Fruit fly (Drosophila melanogaster) whole organism, embryonic: ENCODE measurements around the gene Ptp10D.
A peak's percentile ranks its signal among the peaks of the same experiment; 100 is the strongest.

Experiments used
- Atf6 ChIP-seq: fragments of 200-800 bp; sonication (Bioruptor generic); IDR thresholded peaks from 2 replicates; pipeline ENCODE4 v1.3.6; 2022; ENCODE audit warnings: missing biosample characterization, missing genetic modification characterization
- B-H1 ChIP-seq: fragments of 200-800 bp; sonication (Bioruptor generic); IDR thresholded peaks from 3 replicates; pipeline ENCODE4 v1.3.6; 2022; ENCODE audit warnings: missing biosample characterization, missing genetic modification characterization
- B-H2 ChIP-seq: fragments of 200-800 bp; sonication (Bioruptor generic); optimal IDR thresholded peaks from 2 replicates; lab custom pipeline; 2018; ENCODE audit warnings: missing biosample characterization, mild to moderate bottlenecking, missing genetic modification characterization
- Bdp1 ChIP-seq: fragments of 200-800 bp; sonication (Bioruptor generic); optimal IDR thresholded peaks from 3 replicates; lab custom pipeline; 2016; ENCODE audit warnings: missing biosample characterization, missing genetic modification characterization
- BtbVII ChIP-seq: fragments of 200-800 bp; sonication (Bioruptor generic); optimal IDR thresholded peaks from 3 replicates; lab custom pipeline; 2017; ENCODE audit warnings: missing biosample characterization, mild to moderate bottlenecking, missing genetic modification characterization
- CG10654 ChIP-seq: fragments of 200-800 bp; sonication (Bioruptor generic); optimal IDR thresholded peaks from 2 replicates; lab custom pipeline; 2016; ENCODE audit warnings: missing biosample characterization, missing genetic modification characterization
- CG10959 ChIP-seq: fragments of 200-800 bp; sonication (Bioruptor generic); IDR thresholded peaks from 2 replicates; pipeline ENCODE4 v1.3.6; 2022; ENCODE audit warnings: missing biosample characterization, missing genetic modification characterization
- CG13775 ChIP-seq: fragments of 200-800 bp; sonication (Bioruptor generic); optimal IDR thresholded peaks from 3 replicates; lab custom pipeline; 2017; ENCODE audit warnings: missing biosample characterization, mild to moderate bottlenecking, missing genetic modification characterization
- CG14014 ChIP-seq: fragments of 200-800 bp; sonication (Bioruptor generic); IDR thresholded peaks from 2 replicates; pipeline ENCODE4 v1.3.6; 2022; ENCODE audit warnings: missing biosample characterization, missing genetic modification characterization
- CG1647 ChIP-seq: fragments of 200-800 bp; sonication (Bioruptor generic); optimal IDR thresholded peaks from 3 replicates; lab custom pipeline; 2016; ENCODE audit warnings: missing biosample characterization, missing genetic modification characterization
- CG30020 ChIP-seq: fragments of 200-800 bp; optimal IDR thresholded peaks from 2 replicates; lab custom pipeline; 2019; ENCODE audit warnings: missing biosample characterization, mild to moderate bottlenecking, missing genetic modification characterization, moderate library complexity
- CG34422 ChIP-seq: fragments of 200-800 bp; sonication (Bioruptor generic); IDR thresholded peaks from 3 replicates; pipeline ENCODE4 v1.3.6; 2022; ENCODE audit warnings: missing biosample characterization, missing genetic modification characterization
- CG5245 ChIP-seq: fragments of 200-800 bp; sonication (Bioruptor generic); optimal IDR thresholded peaks from 3 replicates; lab custom pipeline; 2016; ENCODE audit warnings: missing biosample characterization, missing genetic modification characterization
- CG5953 ChIP-seq: fragments of 200-800 bp; sonication (Bioruptor generic); IDR thresholded peaks from 2 replicates; pipeline ENCODE4 v1.3.6; 2022; ENCODE audit warnings: missing biosample characterization, missing genetic modification characterization
- CG6272 ChIP-seq: fragments of 200-800 bp; sonication (Bioruptor generic); IDR thresholded peaks from 2 replicates; pipeline ENCODE4 v1.3.6; 2022; ENCODE audit warnings: missing biosample characterization, missing genetic modification characterization
- CG6689 ChIP-seq: fragments of 200-800 bp; sonication (Bioruptor generic); IDR thresholded peaks from 2 replicates; pipeline ENCODE4 v1.3.6; 2022; ENCODE audit warnings: missing biosample characterization, missing genetic modification characterization
- CG7556 ChIP-seq: fragments of 200-800 bp; sonication (Bioruptor generic); optimal IDR thresholded peaks from 2 replicates; lab custom pipeline; 2017; ENCODE audit warnings: missing biosample characterization, mild to moderate bottlenecking, missing genetic modification characterization
- CG9437 ChIP-seq: fragments of 200-800 bp; sonication (Bioruptor generic); optimal IDR thresholded peaks from 2 replicates; lab custom pipeline; 2018; ENCODE audit warnings: missing biosample characterization, mild to moderate bottlenecking, missing genetic modification characterization
- CG9932 ChIP-seq: fragments of 200-800 bp; sonication (Bioruptor generic); IDR thresholded peaks from 2 replicates; pipeline ENCODE4 v1.3.6; 2022; ENCODE audit warnings: missing biosample characterization, missing genetic modification characterization
- Dad ChIP-seq: fragments of 200-800 bp; sonication (Bioruptor generic); optimal IDR thresholded peaks from 3 replicates; lab custom pipeline; 2016; ENCODE audit warnings: missing biosample characterization, missing genetic modification characterization
- Doc3 ChIP-seq: fragments of 200-800 bp; sonication (Bioruptor generic); IDR thresholded peaks from 3 replicates; pipeline ENCODE4 v1.3.6; 2022; ENCODE audit warnings: missing biosample characterization, missing genetic modification characterization; ENCODE audit not compliant: partially characterized antibody
- Dp ChIP-seq: fragments of 200-800 bp; sonication (Bioruptor generic); optimal IDR thresholded peaks from 2 replicates; lab custom pipeline; 2018; ENCODE audit warnings: missing biosample characterization, mild to moderate bottlenecking, missing genetic modification characterization, moderate library complexity
- Ets97D ChIP-seq: fragments of 200-800 bp; sonication (Bioruptor generic); optimal IDR thresholded peaks from 3 replicates; lab custom pipeline; 2016; ENCODE audit warnings: missing biosample characterization, missing genetic modification characterization
- Hmx ChIP-seq: fragments of 200-800 bp; sonication (Bioruptor generic); optimal IDR thresholded peaks from 2 replicates; lab custom pipeline; 2016; ENCODE audit warnings: missing biosample characterization, missing genetic modification characterization
- Hr78 ChIP-seq, 2 experiments: fragments of 200-800 bp in 1 of 2; fragments of >200 bp in 1 of 2; sonication (Bioruptor generic) in 1 of 2; optimal IDR thresholded peaks; 2 replicates each; lab custom pipeline; 2017 to 2019; ENCODE audit warnings: missing biosample characterization in 2 of 2, missing genetic modification characterization in 2 of 2, mild to moderate bottlenecking in 1 of 2, moderate library complexity in 1 of 2
- Lhr ChIP-seq: fragments of 200-800 bp; sonication (Bioruptor generic); optimal IDR thresholded peaks from 3 replicates; lab custom pipeline; 2017; ENCODE audit warnings: mild to moderate bottlenecking, missing biosample characterization, missing genetic modification reagents, missing genetic modification characterization
- MTF-1 ChIP-seq: fragments of 200-800 bp; sonication (Bioruptor generic); optimal IDR thresholded peaks from 2 replicates; lab custom pipeline; 2018; ENCODE audit warnings: missing biosample characterization, mild to moderate bottlenecking, missing genetic modification characterization, borderline replicate concordance
- Med ChIP-seq: fragments of 200-800 bp; sonication (Bioruptor generic); peaks from one replicate; lab custom pipeline; 2016; ENCODE audit warnings: missing biosample characterization, missing genetic modification characterization, mild to moderate bottlenecking, inconsistent platforms, moderate library complexity
- Mrtf ChIP-seq: fragments of 200-800 bp; sonication (Bioruptor generic); IDR thresholded peaks from 3 replicates; pipeline ENCODE4 v1.3.6; 2022; ENCODE audit warnings: missing biosample characterization, missing genetic modification characterization
- NfI ChIP-seq: fragments of 200-800 bp; sonication (Bioruptor generic); optimal IDR thresholded peaks from 3 replicates; lab custom pipeline; 2018; ENCODE audit warnings: missing biosample characterization, mild to moderate bottlenecking, missing genetic modification characterization, moderate library complexity
- Rfx ChIP-seq: fragments of 200-800 bp; sonication (Bioruptor generic); IDR thresholded peaks from 2 replicates; pipeline ENCODE4 v1.3.6; 2022; ENCODE audit warnings: missing biosample characterization, missing genetic modification characterization
- Ssrp ChIP-seq: fragments of 200-800 bp; sonication (Bioruptor generic); optimal IDR thresholded peaks from 2 replicates; lab custom pipeline; 2018; ENCODE audit warnings: missing biosample characterization, mild to moderate bottlenecking, missing genetic modification characterization, moderate library complexity
- Usf ChIP-seq: fragments of 200-800 bp; sonication (Bioruptor generic); optimal IDR thresholded peaks from 2 replicates; lab custom pipeline; 2017; ENCODE audit warnings: missing genotype, missing biosample characterization, missing genetic modification characterization
- Vsx1 ChIP-seq: fragments of 200-800 bp; sonication (Bioruptor generic); optimal IDR thresholded peaks from 2 replicates; lab custom pipeline; 2017; ENCODE audit warnings: missing biosample characterization, mild to moderate bottlenecking, missing genetic modification characterization, missing genetic modification reagents
- amos ChIP-seq: fragments of 200-800 bp; sonication (Bioruptor generic); IDR thresholded peaks from 2 replicates; pipeline ENCODE4 v1.3.6; 2022; ENCODE audit warnings: missing biosample characterization, missing genetic modification characterization; ENCODE audit not compliant: partially characterized antibody
- crp ChIP-seq, 2 experiments: fragments of 200-800 bp; sonication (Bioruptor generic); optimal IDR thresholded peaks; 2 replicates in 1 of 2; 3 replicates in 1 of 2; lab custom pipeline; 2017; ENCODE audit warnings: missing biosample characterization in 2 of 2, missing genetic modification characterization in 2 of 2, mild to moderate bottlenecking in 1 of 2, moderate library complexity in 1 of 2
- dm ChIP-seq: fragments of 200-800 bp; sonication (Bioruptor generic); optimal IDR thresholded peaks from 3 replicates; lab custom pipeline; 2016; ENCODE audit warnings: missing biosample characterization, missing genetic modification characterization
- exex ChIP-seq: fragments of 200-800 bp; sonication (Bioruptor generic); optimal IDR thresholded peaks from 4 replicates; lab custom pipeline; 2018; ENCODE audit warnings: missing biosample characterization, mild to moderate bottlenecking, missing genetic modification characterization, moderate library complexity
- gcm ChIP-seq: fragments of 200-800 bp; sonication (Bioruptor generic); optimal IDR thresholded peaks from 2 replicates; lab custom pipeline; 2019; ENCODE audit warnings: missing biosample characterization, mild to moderate bottlenecking, missing genetic modification characterization, moderate library complexity
- her ChIP-seq: fragments of 200-800 bp; sonication (Bioruptor generic); optimal IDR thresholded peaks from 2 replicates; lab custom pipeline; 2016; ENCODE audit warnings: missing biosample characterization, missing genetic modification characterization
- maf-S ChIP-seq: fragments of 200-800 bp; sonication (Bioruptor generic); optimal IDR thresholded peaks from 2 replicates; lab custom pipeline; 2016; ENCODE audit warnings: missing biosample characterization, missing genetic modification characterization
- nmo ChIP-seq: fragments of 200-800 bp; sonication (Bioruptor generic); optimal IDR thresholded peaks from 2 replicates; lab custom pipeline; 2018; ENCODE audit warnings: missing biosample characterization, mild to moderate bottlenecking, missing genetic modification characterization, moderate library complexity
- nom ChIP-seq: fragments of 200-800 bp; sonication (Bioruptor generic); optimal IDR thresholded peaks from 2 replicates; lab custom pipeline; 2017; ENCODE audit warnings: missing biosample characterization, missing genetic modification characterization, mild to moderate bottlenecking, moderate library complexity, missing genetic modification reagents
- repo ChIP-seq: fragments of 200-800 bp; sonication (Bioruptor generic); optimal IDR thresholded peaks from 2 replicates; lab custom pipeline; 2016; ENCODE audit warnings: missing biosample characterization, missing genetic modification characterization
- run ChIP-seq: fragments of 200-800 bp; sonication (Bioruptor generic); optimal IDR thresholded peaks from 3 replicates; lab custom pipeline; 2018; ENCODE audit warnings: missing biosample characterization, mild to moderate bottlenecking, missing genetic modification characterization
- sens ChIP-seq: fragments of 200-800 bp; sonication (Bioruptor generic); peaks from one replicate; lab custom pipeline; 2016; ENCODE audit warnings: missing biosample characterization, missing genetic modification characterization
- seq ChIP-seq: fragments of 200-800 bp; sonication (Bioruptor generic); IDR thresholded peaks from 2 replicates; pipeline ENCODE4 v1.3.6; 2022; ENCODE audit warnings: missing biosample characterization, missing genetic modification characterization
- slp2 ChIP-seq: fragments of 200-800 bp; sonication (Bioruptor generic); optimal IDR thresholded peaks from 2 replicates; lab custom pipeline; 2016; ENCODE audit warnings: missing biosample characterization, missing genetic modification characterization
- vvl ChIP-seq: fragments of 200-800 bp; sonication (Bioruptor generic); IDR thresholded peaks from 2 replicates; pipeline ENCODE4 v1.3.6; 2022; ENCODE audit warnings: missing biosample characterization, missing genetic modification characterization

Ptp10D gene

dm6 chrX:11622649-11623425, 1.0 kb downstream of the Ptp10D start (continued):
- peak; percentile 76; the same call in 2 of the 3 replicates for TF ChIP-seq Mrtf
- TF ChIP-seq exex (tag; lab: Kevin White, UChicago) = peak; percentile 27
- TF ChIP-seq Rfx (GFP tag; lab: Robert Waterston, UW) = peak; percentile 87
- TF ChIP-seq Lhr (GFP tag; lab: Kevin White, UChicago) = no peak
- peak; percentile 23 for TF ChIP-seq CG5245 (GFP tag; lab: Kevin White, UChicago)
- no peak for TF ChIP-seq Hr78 (GFP tag; optimal IDR thresholded peaks at IDR 0.05; lab: Kevin White, UChicago)
- peak; percentile 48 for TF ChIP-seq CG1647 (GFP tag; lab: Kevin White, UChicago)
- peak; percentile 54 for TF ChIP-seq CG9437 (GFP tag; lab: Kevin White, UChicago)
- peak; percentile 78 for TF ChIP-seq CG6689
- TF ChIP-seq Usf (GFP tag; lab: Kevin White, UChicago) = peak; percentile 34
- peak; percentile 42 for TF ChIP-seq gcm (GFP tag; lab: Kevin White, UChicago)
- TF ChIP-seq run (tag; lab: Kevin White, UChicago) = peak; percentile 24
- peak; percentile 63 for TF ChIP-seq maf-S (GFP tag; lab: Kevin White, UChicago)
- no peak for TF ChIP-seq amos (GFP tag; lab: Robert Waterston, UW)
- TF ChIP-seq Bdp1 (GFP tag; lab: Kevin White, UChicago) = peak; percentile 28
- peak; percentile 87 for TF ChIP-seq CG9932
- TF ChIP-seq Ssrp = peak; percentile 56
- TF ChIP-seq CG10654 = peak; percentile 48
- TF ChIP-seq nmo (GFP tag; lab: Kevin White, UChicago) = peak; percentile 62
- TF ChIP-seq CG7556 (GFP tag; lab: Kevin White, UChicago) = peak; percentile 63
- TF ChIP-seq crp (GFP tag; optimal IDR thresholded peaks at IDR 0.05; lab: Kevin White, UChicago) = no peak
- peak; percentile 46 for TF ChIP-seq CG13775 (GFP tag; lab: Kevin White, UChicago)
- peak; percentile 81 for TF ChIP-seq her (GFP tag; lab: Kevin White, UChicago)
- peak; percentile 43 for TF ChIP-seq repo (GFP tag; lab: Kevin White, UChicago)
- TF ChIP-seq Hmx (GFP tag; lab: Kevin White, UChicago) = no peak
- TF ChIP-seq Ets97D = peak; percentile 50
- peak; percentile 46; the same call in 1 of the 2 replicates for TF ChIP-seq CG5953 (GFP tag; lab: Robert Waterston, UW)
- TF ChIP-seq nom (GFP tag; lab: Kevin White, UChicago) = peak; percentile 96
- peak; percentile 88 for TF ChIP-seq CG34422 (GFP tag; lab: Robert Waterston, UW)
- TF ChIP-seq BtbVII = peak; percentile 72
- peak; percentile 87 for TF ChIP-seq CG14014 (GFP tag; lab: Robert Waterston, UW)
- TF ChIP-seq NfI (GFP tag; lab: Kevin White, UChicago) = peak; percentile 75
- TF ChIP-seq CG30020 (tag; lab: Kevin White, UChicago) = no peak
- TF ChIP-seq B-H1 (GFP tag; lab: Robert Waterston, UW) = peak; percentile 57; the same call in 2 of the 3 replicates
- peak; percentile 60 for TF ChIP-seq slp2 (GFP tag; lab: Kevin White, UChicago)
- peak; percentile 71 for TF ChIP-seq sens
- TF ChIP-seq vvl = peak; percentile 82
- no peak for TF ChIP-seq Dp (GFP tag; lab: Kevin White, UChicago)
- TF ChIP-seq Doc3 (GFP tag; lab: Robert Waterston, UW) = no peak
- TF ChIP-seq B-H2 (GFP tag; lab: Kevin White, UChicago) = peak; percentile 3
- TF ChIP-seq dm (GFP tag; lab: Kevin White, UChicago) = peak; percentile 12
- TF ChIP-seq CG10959 (GFP tag; lab: Robert Waterston, UW) = peak; percentile 22; the same call in 1 of the 2 replicates
- TF ChIP-seq Atf6 = peak; percentile 83
- TF ChIP-seq Dad (GFP tag; lab: Kevin White, UChicago) = peak; percentile 65
- peak; percentile 43; the same call in 1 of the 2 replicates for TF ChIP-seq CG6272 (GFP tag; lab: Robert Waterston, UW)
- peak; percentile 78 for TF ChIP-seq seq (GFP tag; lab: Robert Waterston, UW)
- peak; percentile 56 for TF ChIP-seq MTF-1 (GFP tag; lab: Kevin White, UChicago)
- peak; percentile 41 for TF ChIP-seq Vsx1 (GFP tag; lab: Kevin White, UChicago)
- TF ChIP-seq Med (GFP tag; lab: Kevin White, UChicago) = peak; percentile 97
